Worm (Caenorhabditis elegans): ENCODE data around the gene W04D2.4.

ce11 chrV:12540739-12541138, 43.2 kb upstream of the W04D2.4 start, which contains the start of gene F45D3.2:
- no peak for TF ChIP-seq blmp-1 (tag; optimal IDR thresholded peaks at IDR 0.05)
- TF ChIP-seq ztf-11 (tag; optimal IDR thresholded peaks at IDR 0.05) = no peak
- no peak for TF ChIP-seq ces-1 (GFP tag; optimal IDR thresholded peaks at IDR 0.05)
- no peak for TF ChIP-seq nhr-76 (tag; optimal IDR thresholded peaks at IDR 0.05)
- no peak for TF ChIP-seq ham-2 (GFP tag; optimal IDR thresholded peaks at IDR 0.05)
- TF ChIP-seq drap-1 (GFP tag; optimal IDR thresholded peaks at IDR 0.05) = no peak
- TF ChIP-seq snpc-4 (tag; optimal IDR thresholded peaks at IDR 0.05) = no peak
- TF ChIP-seq ceh-39 (tag; optimal IDR thresholded peaks at IDR 0.05) = no peak

Data from whole organism, mixed stage, embryonic.